Fruit fly (Drosophila melanogaster) whole organism, larva: Measurements from ENCODE around the gene CG6688.

Experiments
- noc ChIP-seq: fragments of 200-800 bp; sonication (Bioruptor generic); optimal IDR thresholded peaks from 3 replicates; lab custom pipeline; 2019; ENCODE audit warnings: missing biosample characterization, mild to moderate bottlenecking, missing genetic modification characterization, moderate library complexity

Gene CG6688

dm6 chr3R:23012017-23012416 lies at the start of gene CG6688:
TSS of gene CG6688 (plus strand) at chr3R:23012412.
- TF ChIP-seq noc (tag; lab: Kevin White, UChicago) = no peak

dm6 chr3R:22965220-22965619 lies 47.0 kb upstream of the CG6688 start:
- no peak for TF ChIP-seq noc (tag; lab: Kevin White, UChicago)

- TF ChIP-seq noc (tag; lab: Kevin White, UChicago) = no peak
Observed at dm6 chr3R:22965984-22966383, 46.2 kb upstream of the CG6688 start, which contains the start of gene Tpl94D. TSS of gene Tpl94D (plus strand) at chr3R:22966284.

dm6 chr3R:22976997-22977396 lies 35.2 kb upstream of the CG6688 start, which contains the start of gene Gbp3:
TSS of gene Gbp3 (plus strand) at chr3R:22977270.
- no peak for TF ChIP-seq noc (tag; lab: Kevin White, UChicago)

dm6 chr3R:22986981-22987380 lies 25.2 kb upstream of the CG6688 start, which contains the start of gene Or94a:
TSS of gene Or94a (plus strand) at chr3R:22987281.
- TF ChIP-seq noc (tag; lab: Kevin White, UChicago) = no peak

- no peak for TF ChIP-seq noc (tag; lab: Kevin White, UChicago)
Observed at dm6 chr3R:22988995-22989394, 23.2 kb upstream of the CG6688 start, which contains the start of gene Or94b. TSS of gene Or94b (plus strand) at chr3R:22989295.

- TF ChIP-seq noc (tag; lab: Kevin White, UChicago) = peak; percentile 69
Observed at dm6 chr3R:22997912-22998622, 14.1 kb upstream of the CG6688 start, which contains the start of gene Nha2. TSS of gene Nha2 (minus strand) at chr3R:22998528.

dm6 chr3R:22998623-22999179 lies 13.5 kb upstream of the CG6688 start:
- no peak for TF ChIP-seq noc (tag; lab: Kevin White, UChicago)

- TF ChIP-seq noc (tag; lab: Kevin White, UChicago) = no peak
Observed at dm6 chr3R:23004161-23004560, 8.1 kb upstream of the CG6688 start.

dm6 chr3R:23009480-23010115 lies 2.6 kb upstream of the CG6688 start:
- TF ChIP-seq noc (tag; lab: Kevin White, UChicago) = no peak

dm6 chr3R:23010406-23010805 lies 1.8 kb upstream of the CG6688 start, which contains the start of gene CG34375:
TSS of gene CG34375 (minus strand) at chr3R:23010562.
- no peak for TF ChIP-seq noc (tag; lab: Kevin White, UChicago)

dm6 chr3R:23013482-23013881 lies 1.3 kb downstream of the CG6688 start:
- no peak for TF ChIP-seq noc (tag; lab: Kevin White, UChicago)

- TF ChIP-seq noc (tag; lab: Kevin White, UChicago) = no peak
Observed at dm6 chr3R:23026652-23027427, 14.6 kb downstream of the CG6688 start, which contains the start of gene lmd. TSS of gene lmd (minus strand) at chr3R:23026713.

dm6 chr3R:23027428-23027813 lies 15.2 kb downstream of the CG6688 start:
- TF ChIP-seq noc (tag; lab: Kevin White, UChicago) = no peak

dm6 chr3R:23028506-23028905 lies 16.3 kb downstream of the CG6688 start:
- TF ChIP-seq noc (tag; lab: Kevin White, UChicago) = peak; percentile 13
